Worm (Caenorhabditis elegans) whole organism, young adult: Measurements from ENCODE around the gene T25B9.2.

ENCODE experiments used
- F57C9.4 ChIP-seq: sonication (generic microtip); optimal IDR thresholded peaks from 2 replicates; lab custom pipeline; 2017; ENCODE audit warnings: mild to moderate bottlenecking, missing genetic modification characterization, missing compliant biosample characterization
- dpl-1 ChIP-seq: fragments of 150-350 bp; optimal IDR thresholded peaks from 2 replicates; lab custom pipeline; 2014; ENCODE audit warnings: missing biosample characterization, missing genetic modification reagents, missing genetic modification characterization
- madf-8 ChIP-seq: fragments of 200-800 bp; sonication (Bioruptor generic); conservative IDR thresholded peaks from 2 replicates; pipeline ENCODE4 v1.3.6; 2022; ENCODE audit warnings: missing genetic modification reagents, missing genetic modification characterization, missing compliant biosample characterization
- nfya-1 ChIP-seq: sonication (generic microtip); optimal IDR thresholded peaks from 2 replicates; lab custom pipeline; 2017; ENCODE audit warnings: antibody characterized with exemption, missing compliant biosample characterization, missing genetic modification characterization, borderline replicate concordance; ENCODE audit not compliant: insufficient read depth
- nhr-179 ChIP-seq: sonication (generic microtip); optimal IDR thresholded peaks from 2 replicates; lab custom pipeline; 2016; ENCODE audit warnings: mild to moderate bottlenecking, missing genetic modification characterization, missing compliant biosample characterization
- nhr-80 ChIP-seq: sonication (generic microtip); optimal IDR thresholded peaks from 2 replicates; lab custom pipeline; 2016; ENCODE audit warnings: missing genetic modification characterization, missing compliant biosample characterization
- sdz-38 ChIP-seq: sonication (generic microtip); optimal IDR thresholded peaks from 2 replicates; lab custom pipeline; 2016; ENCODE audit warnings: missing genotype, missing genetic modification characterization, missing compliant biosample characterization
- snpc-1.1 ChIP-seq: sonication (generic microtip); optimal IDR thresholded peaks from 2 replicates; lab custom pipeline; 2017; ENCODE audit warnings: missing genetic modification characterization, mild to moderate bottlenecking, missing compliant biosample characterization, antibody characterized with exemption, moderate library complexity, missing genotype, missing genetic modification reagents; ENCODE audit not compliant: insufficient read depth

DNA sequence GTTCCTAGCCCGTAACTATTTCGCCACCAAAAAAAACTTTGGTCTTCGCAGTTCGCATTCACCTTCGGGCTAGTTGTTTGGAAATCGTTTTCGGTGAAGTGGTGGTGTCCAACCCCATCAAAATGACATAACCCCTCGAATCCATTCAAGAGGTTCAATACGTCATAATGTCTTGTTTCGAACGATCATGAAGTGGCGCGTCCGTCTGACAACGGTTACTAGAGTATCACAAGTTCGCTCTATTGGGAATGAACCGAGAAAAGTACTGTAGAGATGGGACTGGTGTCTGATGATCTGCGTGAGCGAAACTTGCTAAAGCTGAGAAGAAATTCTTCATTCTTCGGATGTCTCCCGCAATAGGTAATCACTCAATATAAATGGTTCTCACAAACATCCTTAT, 23.9 kb downstream of the T25B9.2 start, which contains the start of gene ZC168.2:
- no peak for TF ChIP-seq nfya-1 (tag; lab: Kevin White, UChicago)
- TF ChIP-seq snpc-1.1 (tag; lab: Kevin White, UChicago), result no peak
- no peak for TF ChIP-seq dpl-1 (GFP tag; lab: Kevin White, UChicago)
- TF ChIP-seq F57C9.4, result no peak
- no peak for TF ChIP-seq nhr-80 (tag; lab: Kevin White, UChicago)
- TF ChIP-seq madf-8, result no peak
- no peak for TF ChIP-seq sdz-38
- TF ChIP-seq nhr-179 (tag; lab: Kevin White, UChicago), result no peak
